Worm (Caenorhabditis elegans) whole organism, midembryonic: ENCODE data around the gene C39B10.1.

ENCODE experiments used
- klf-2 ChIP-seq: fragments of 200-800 bp; sonication (Bioruptor generic); conservative IDR thresholded peaks from 2 replicates; pipeline ENCODE4 v1.3.6; 2022; ENCODE audit warnings: missing genetic modification reagents, missing genetic modification characterization, missing compliant biosample characterization
- ztf-23 ChIP-seq: fragments of 200-800 bp; sonication (Bioruptor generic); IDR thresholded peaks from 2 replicates; pipeline ENCODE4 v1.3.6; 2022; ENCODE audit warnings: missing genetic modification reagents, missing genetic modification characterization, missing compliant biosample characterization

DNA sequence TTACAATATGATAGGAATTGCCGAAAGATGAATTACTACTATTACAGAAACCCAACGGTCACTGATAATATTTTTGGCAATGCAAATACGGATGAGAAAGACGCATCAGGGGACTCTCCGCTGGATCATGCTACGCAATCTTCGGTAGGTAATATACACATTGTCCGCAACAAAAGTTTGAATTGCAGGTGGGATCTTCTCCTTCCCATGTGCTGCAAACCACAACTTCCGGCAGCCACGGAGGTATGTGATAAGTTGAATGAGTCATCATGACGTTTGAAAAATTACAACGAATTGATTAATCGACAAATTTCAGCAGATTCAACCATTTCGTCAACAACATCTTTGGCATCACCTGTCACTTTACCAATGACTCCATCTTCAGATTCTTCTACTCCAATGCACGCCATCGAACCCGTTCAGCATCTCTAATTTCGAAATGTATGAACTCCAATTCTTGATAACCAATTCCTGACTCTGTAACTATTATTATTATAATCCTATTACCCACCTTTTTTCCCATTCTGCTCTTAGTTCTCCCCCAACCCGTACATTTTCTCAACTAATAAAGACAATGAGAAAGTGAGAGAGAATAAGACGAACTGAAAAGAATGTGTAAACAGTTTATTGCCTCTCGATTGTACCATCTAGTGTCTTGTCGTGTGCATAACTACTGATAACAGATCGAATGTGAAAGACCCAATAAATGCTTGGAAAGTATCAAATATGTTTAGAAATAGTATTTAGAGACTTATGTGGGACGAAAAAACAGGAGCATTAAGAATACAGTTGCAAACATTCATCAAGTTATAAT is 13.9 kb upstream of the C39B10.1 start:
- no peak for TF ChIP-seq ztf-23 (GFP tag; lab: Robert Waterston, UW)
- TF ChIP-seq klf-2 (GFP tag; lab: Robert Waterston, UW), result no peak
